ENCODE assay signal across 1 fruit fly cellular context in genomic region chr3R:21348367-21349038, dm6.
TF ChIP-seq lines count a peak whose summit lies in the region.

No protein-coding gene starts in this region.

TF ChIP-seq in whole organism, embryonic, 481 proteins besides CTCF, POLR2A, EP300 and RAD21 (continued from another document):
- TF ChIP-seq CG1529 (GFP tag; optimal IDR thresholded peaks at IDR 0.05; lab: Kevin White, UChicago) (no peak), Dip3 (GFP tag; optimal IDR thresholded peaks at IDR 0.05; lab: Kevin White, UChicago) (no peak), cg (GFP tag; optimal IDR thresholded peaks at IDR 0.05; lab: Kevin White, UChicago) (peak; percentile 13), CHES-1-like (GFP tag; optimal IDR thresholded peaks at IDR 0.05; lab: Kevin White, UChicago) (no peak), mirr (GFP tag; optimal IDR thresholded peaks at IDR 0.05; lab: Kevin White, UChicago) (peak; percentile 33), CG6683 (GFP tag; optimal IDR thresholded peaks at IDR 0.05; lab: Kevin White, UChicago) (no peak), Med (GFP tag; lab: Kevin White, UChicago) (peak; percentile 75)
TF ChIP-seq in whole organism, embryonic: peak in this region for 12.
